Worm (Caenorhabditis elegans): ENCODE results near the gene C16D2.3.

Gene C16D2.3

DNA sequence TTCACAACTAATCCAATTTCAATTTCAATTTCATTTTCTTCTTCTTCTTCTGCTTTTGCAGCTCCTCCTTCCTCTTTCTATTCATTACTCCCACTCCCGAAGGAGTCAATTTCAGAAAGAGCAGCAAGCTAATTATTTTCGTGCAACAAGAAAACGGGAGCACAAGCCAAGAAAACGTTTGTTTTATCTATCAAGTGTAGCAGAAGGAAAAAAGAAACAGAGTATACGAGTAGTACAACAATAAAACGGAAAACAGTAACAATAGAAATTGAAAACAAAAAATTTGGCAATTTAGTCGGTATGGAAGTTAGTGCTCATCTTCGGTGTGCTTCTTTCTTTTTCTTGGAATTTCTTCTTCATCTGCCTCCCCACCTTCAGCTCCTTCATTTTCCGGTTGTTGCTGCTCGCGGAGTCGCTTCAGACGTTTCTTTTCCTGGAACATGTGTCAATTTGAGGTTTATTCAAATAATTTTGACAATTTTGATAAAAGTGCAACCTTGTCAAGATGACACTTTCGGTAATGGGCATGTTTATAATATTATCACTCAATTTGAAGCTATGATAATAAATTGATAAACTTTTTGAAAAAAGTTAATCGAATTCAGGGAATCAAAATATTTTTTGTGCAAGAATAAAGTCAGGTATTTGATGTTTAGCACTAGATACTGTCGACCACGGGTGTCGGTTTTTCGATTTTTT lies 28.0 kb downstream of the C16D2.3 start, which contains the start of gene W07A12.8:
TSS of gene W07A12.8 (minus strand) at position 51 of the 699 bp plus-strand sequence.
- TF ChIP-seq elt-2 (tag; optimal IDR thresholded peaks at IDR 0.05) = peak; percentile 39
- TF ChIP-seq ceh-82 (tag; optimal IDR thresholded peaks at IDR 0.05) = no peak
- no peak for TF ChIP-seq aly-2 (tag; optimal IDR thresholded peaks at IDR 0.05)
- TF ChIP-seq tbx-2 (tag; optimal IDR thresholded peaks at IDR 0.05) = no peak
- TF ChIP-seq nhr-28 (tag; optimal IDR thresholded peaks at IDR 0.05) = no peak
- TF ChIP-seq ceh-16 (tag; optimal IDR thresholded peaks at IDR 0.05) = no peak

ce11 chrII:9167730-9168129 lies 29.8 kb downstream of the C16D2.3 start, which contains the start of gene T23G7.3:
TSS of gene T23G7.3 (minus strand) at chrII:9167830.
- TF ChIP-seq elt-1 (tag; optimal IDR thresholded peaks at IDR 0.05) (no peak), zag-1 (tag; optimal IDR thresholded peaks at IDR 0.05) (no peak), aly-2 (tag; optimal IDR thresholded peaks at IDR 0.05) (no peak), egl-5 (tag; optimal IDR thresholded peaks at IDR 0.05) (no peak), eor-1 (tag; optimal IDR thresholded peaks at IDR 0.05) (no peak), lin-39 (tag; optimal IDR thresholded peaks at IDR 0.05) (no peak), ceh-82 (tag; optimal IDR thresholded peaks at IDR 0.05) (no peak)

DNA sequence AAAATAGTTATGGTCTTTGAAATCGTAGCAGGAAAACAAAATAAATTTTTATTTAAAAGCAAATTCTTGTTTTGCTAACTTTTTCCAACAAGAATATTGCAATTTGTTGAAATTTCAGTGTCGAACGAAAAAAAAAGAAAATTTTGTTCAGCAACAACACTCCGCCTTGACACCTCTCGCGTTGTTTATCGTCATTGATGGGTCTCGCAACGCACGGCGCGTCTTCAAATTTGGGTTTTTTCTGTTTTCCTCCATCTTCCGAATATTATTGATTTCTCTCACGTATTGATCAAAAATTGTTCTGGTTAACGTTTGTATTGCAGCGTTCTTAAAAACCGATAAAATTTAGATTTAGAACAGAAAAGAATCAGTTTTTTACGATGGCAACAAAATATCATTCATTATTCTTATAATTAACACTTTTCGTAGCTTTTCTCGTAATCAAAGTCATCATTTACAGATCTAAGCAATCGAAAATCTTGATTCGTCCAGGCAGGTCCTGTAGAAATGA lies 31.6 kb downstream of the C16D2.3 start, which contains the start of gene dpl-1:
TSS of gene dpl-1 (plus strand) at position 461 of the 511 bp plus-strand sequence.
- no peak for TF ChIP-seq ZK546.5 (tag; optimal IDR thresholded peaks at IDR 0.05)
- no peak for TF ChIP-seq nhr-67 (tag; optimal IDR thresholded peaks at IDR 0.05)
- TF ChIP-seq hmg-11 (tag; optimal IDR thresholded peaks at IDR 0.05) = no peak
- peak; percentile 74 for TF ChIP-seq pha-4 (tag; optimal IDR thresholded peaks at IDR 0.05)
- no peak for TF ChIP-seq unc-39 (tag; optimal IDR thresholded peaks at IDR 0.05)
- peak; percentile 63 for TF ChIP-seq lin-15B (tag; optimal IDR thresholded peaks at IDR 0.05)
- no peak for TF ChIP-seq ceh-9 (tag; optimal IDR thresholded peaks at IDR 0.05)
- no peak for TF ChIP-seq nhr-12 (tag; optimal IDR thresholded peaks at IDR 0.05)
- no peak for TF ChIP-seq ceh-16 (tag; optimal IDR thresholded peaks at IDR 0.05)
- TF ChIP-seq tbx-2 (tag; optimal IDR thresholded peaks at IDR 0.05) = no peak
- peak; percentile 21 for TF ChIP-seq elt-2 (tag; optimal IDR thresholded peaks at IDR 0.05)
- no peak for TF ChIP-seq nhr-76 (tag; optimal IDR thresholded peaks at IDR 0.05)
- no peak for TF ChIP-seq lin-39 (tag; optimal IDR thresholded peaks at IDR 0.05)
- TF ChIP-seq nhr-28 (tag; optimal IDR thresholded peaks at IDR 0.05) = no peak
- no peak for TF ChIP-seq ceh-28 (tag; optimal IDR thresholded peaks at IDR 0.05)
- no peak for TF ChIP-seq fkh-10 (GFP tag; optimal IDR thresholded peaks at IDR 0.05)
- TF ChIP-seq mml-1 (tag; optimal IDR thresholded peaks at IDR 0.05) = no peak
- TF ChIP-seq ceh-82 (tag; optimal IDR thresholded peaks at IDR 0.05) = no peak
- TF ChIP-seq snpc-4 (tag; optimal IDR thresholded peaks at IDR 0.05) = no peak
- TF ChIP-seq elt-3 (tag; optimal IDR thresholded peaks at IDR 0.05) = no peak
- no peak for TF ChIP-seq skn-1 (tag; optimal IDR thresholded peaks at IDR 0.05)
- no peak for TF ChIP-seq egl-27 (tag; optimal IDR thresholded peaks at IDR 0.05)
- no peak for TF ChIP-seq nhr-11 (tag; optimal IDR thresholded peaks at IDR 0.05)
- no peak for TF ChIP-seq eor-1 (tag; optimal IDR thresholded peaks at IDR 0.05)
- no peak for TF ChIP-seq sea-2 (GFP tag; optimal IDR thresholded peaks at IDR 0.05)
- TF ChIP-seq fos-1 (tag; optimal IDR thresholded peaks at IDR 0.05) = no peak
- TF ChIP-seq aly-2 (tag; optimal IDR thresholded peaks at IDR 0.05) = no peak
- no peak for TF ChIP-seq lsy-12 (tag; optimal IDR thresholded peaks at IDR 0.05)
- no peak for TF ChIP-seq ztf-4 (tag; optimal IDR thresholded peaks at IDR 0.05)
- no peak for TF ChIP-seq mdl-1 (tag; optimal IDR thresholded peaks at IDR 0.05)
- TF ChIP-seq elt-1 (tag; optimal IDR thresholded peaks at IDR 0.05) = no peak
- no peak for TF ChIP-seq ztf-11 (tag; optimal IDR thresholded peaks at IDR 0.05)
- no peak for TF ChIP-seq nhr-23 (tag; optimal IDR thresholded peaks at IDR 0.05)
- TF ChIP-seq nfya-1 (tag; optimal IDR thresholded peaks at IDR 0.05; ENCODE audit: insufficient read depth) = peak; percentile 62
- TF ChIP-seq nhr-43 (tag; optimal IDR thresholded peaks at IDR 0.05; ENCODE audit: poor library complexity, severe bottlenecking) = no peak
- TF ChIP-seq fkh-2 (tag; optimal IDR thresholded peaks at IDR 0.05) = no peak
- no peak for TF ChIP-seq unc-62 (GFP tag; optimal IDR thresholded peaks at IDR 0.05)
- no peak for TF ChIP-seq R02D3.7 (tag; optimal IDR thresholded peaks at IDR 0.05)
- no peak for TF ChIP-seq pqm-1 (tag; optimal IDR thresholded peaks at IDR 0.05)
- TF ChIP-seq nhr-237 (tag; optimal IDR thresholded peaks at IDR 0.05) = no peak
- peak; percentile 47 for TF ChIP-seq nhr-25 (tag; optimal IDR thresholded peaks at IDR 0.05)
- TF ChIP-seq jun-1 (tag; optimal IDR thresholded peaks at IDR 0.05) = no peak
- TF ChIP-seq daf-12 (tag; optimal IDR thresholded peaks at IDR 0.05) = no peak
- TF ChIP-seq zag-1 (tag; optimal IDR thresholded peaks at IDR 0.05) = no peak
- TF ChIP-seq nhr-77 (tag; optimal IDR thresholded peaks at IDR 0.05) = no peak
- TF ChIP-seq egl-5 (tag; optimal IDR thresholded peaks at IDR 0.05) = peak; percentile 19
- TF ChIP-seq ama-1 (optimal IDR thresholded peaks at IDR 0.05) = no peak
